Worm (Caenorhabditis elegans) whole organism, late embryonic: ENCODE measurements around the gene scl-11.

Experiments used
- C08G9.2 ChIP-seq: sonication (generic microtip); optimal IDR thresholded peaks from 2 replicates; lab custom pipeline; 2016; ENCODE audit warnings: mild to moderate bottlenecking, missing genetic modification characterization, moderate library complexity, missing compliant biosample characterization
- K02D7.2 ChIP-seq: sonication (generic microtip); optimal IDR thresholded peaks from 2 replicates; lab custom pipeline; 2017; ENCODE audit warnings: mild to moderate bottlenecking, missing genetic modification characterization, missing compliant biosample characterization
- K09A11.1 ChIP-seq: sonication (generic microtip); optimal IDR thresholded peaks from 2 replicates; lab custom pipeline; 2017; ENCODE audit warnings: antibody characterized with exemption, mild to moderate bottlenecking, missing genetic modification characterization, missing compliant biosample characterization; ENCODE audit not compliant: insufficient read depth
- T23F11.4 ChIP-seq: fragments of 200-800 bp; sonication (Bioruptor generic); optimal IDR thresholded peaks from 2 replicates; lab custom pipeline; 2018; ENCODE audit warnings: mild to moderate bottlenecking, missing genetic modification characterization, missing compliant biosample characterization
- ahr-1 ChIP-seq: sonication (generic microtip); optimal IDR thresholded peaks from 2 replicates; lab custom pipeline; 2016; ENCODE audit warnings: missing genetic modification characterization, missing compliant biosample characterization
- ceh-19 ChIP-seq: fragments of 200-800 bp; sonication (Bioruptor generic); optimal IDR thresholded peaks from 2 replicates; lab custom pipeline; 2018; ENCODE audit warnings: mild to moderate bottlenecking, missing genetic modification characterization, missing compliant biosample characterization
- ceh-2 ChIP-seq: sonication (generic microtip); optimal IDR thresholded peaks from 2 replicates; lab custom pipeline; 2016; ENCODE audit warnings: missing genotype, missing genetic modification characterization, missing compliant biosample characterization
- ceh-22 ChIP-seq: sonication (generic microtip); optimal IDR thresholded peaks from 2 replicates; lab custom pipeline; 2017; ENCODE audit warnings: missing biosample characterization, missing genetic modification characterization
- ceh-24 ChIP-seq: sonication (generic microtip); optimal IDR thresholded peaks from 2 replicates; lab custom pipeline; 2016; ENCODE audit warnings: mild to moderate bottlenecking, missing genetic modification characterization, missing compliant biosample characterization
- ceh-31 ChIP-seq: sonication (generic microtip); optimal IDR thresholded peaks from 2 replicates; lab custom pipeline; 2016; ENCODE audit warnings: missing genetic modification characterization, missing compliant biosample characterization
- ceh-34 ChIP-seq: sonication (generic microtip); optimal IDR thresholded peaks from 2 replicates; lab custom pipeline; 2016; ENCODE audit warnings: mild to moderate bottlenecking, missing genetic modification characterization, missing compliant biosample characterization
- ceh-45 ChIP-seq: fragments of 200-800 bp; sonication (Bioruptor generic); IDR thresholded peaks from 2 replicates; pipeline ENCODE4 v1.3.6; 2022; ENCODE audit warnings: missing genetic modification reagents, missing genetic modification characterization, missing compliant biosample characterization
- ceh-48 ChIP-seq: sonication (generic microtip); optimal IDR thresholded peaks from 2 replicates; lab custom pipeline; 2016; ENCODE audit warnings: missing genetic modification characterization, inconsistent platforms, missing compliant biosample characterization
- ceh-6 ChIP-seq: fragments of 200-800 bp; sonication (Bioruptor generic); optimal IDR thresholded peaks from 2 replicates; lab custom pipeline; 2018; ENCODE audit warnings: mild to moderate bottlenecking, missing genetic modification characterization, missing compliant biosample characterization
- ceh-9 ChIP-seq: sonication (generic microtip); optimal IDR thresholded peaks from 2 replicates; lab custom pipeline; 2016; ENCODE audit warnings: mild to moderate bottlenecking, missing genetic modification characterization, inconsistent platforms, missing compliant biosample characterization
- che-1 ChIP-seq: sonication (generic microtip); optimal IDR thresholded peaks from 2 replicates; lab custom pipeline; 2016; ENCODE audit warnings: mild to moderate bottlenecking, missing genetic modification characterization, missing compliant biosample characterization
- dve-1 ChIP-seq: sonication (generic microtip); optimal IDR thresholded peaks from 2 replicates; lab custom pipeline; 2017; ENCODE audit warnings: antibody characterized with exemption, mild to moderate bottlenecking, missing genetic modification characterization, missing compliant biosample characterization
- elt-2 ChIP-seq: sonication (generic microtip); optimal IDR thresholded peaks from 2 replicates; lab custom pipeline; 2016; ENCODE audit warnings: missing genetic modification reagents, missing genetic modification characterization, missing compliant biosample characterization
- elt-4 ChIP-seq: sonication (generic microtip); optimal IDR thresholded peaks from 2 replicates; lab custom pipeline; 2016; ENCODE audit warnings: missing genetic modification characterization, missing compliant biosample characterization
- ets-4 ChIP-seq: sonication (generic microtip); optimal IDR thresholded peaks from 2 replicates; lab custom pipeline; 2016; ENCODE audit warnings: missing genetic modification characterization, missing compliant biosample characterization
- fax-1 ChIP-seq: sonication (generic microtip); optimal IDR thresholded peaks from 2 replicates; lab custom pipeline; 2016; ENCODE audit warnings: missing genotype, missing genetic modification characterization, missing compliant biosample characterization
- fkh-10 ChIP-seq: fragments of 150-350 bp; optimal IDR thresholded peaks from 2 replicates; lab custom pipeline; 2014; ENCODE audit warnings: missing biosample characterization, missing genetic modification reagents, missing genetic modification characterization
- fkh-6 ChIP-seq: sonication (generic microtip); optimal IDR thresholded peaks from 2 replicates; lab custom pipeline; 2016; ENCODE audit warnings: missing genetic modification characterization, missing compliant biosample characterization
- hlh-13 ChIP-seq: fragments of 200-800 bp; sonication (Bioruptor generic); optimal IDR thresholded peaks from 2 replicates; lab custom pipeline; 2018; ENCODE audit warnings: mild to moderate bottlenecking, missing genetic modification characterization, missing compliant biosample characterization
- hlh-15 ChIP-seq: sonication (generic microtip); optimal IDR thresholded peaks from 2 replicates; lab custom pipeline; 2016; ENCODE audit warnings: missing genetic modification characterization, missing compliant biosample characterization
- hlh-30 ChIP-seq: sonication (generic microtip); optimal IDR thresholded peaks from 2 replicates; lab custom pipeline; 2017; ENCODE audit warnings: antibody characterized with exemption, missing genetic modification characterization, missing compliant biosample characterization; ENCODE audit not compliant: insufficient read depth
- hlh-6 ChIP-seq: sonication (generic microtip); optimal IDR thresholded peaks from 2 replicates; lab custom pipeline; 2016; ENCODE audit warnings: missing genotype, missing genetic modification characterization, missing compliant biosample characterization
- hlh-8 ChIP-seq: sonication (generic microtip); optimal IDR thresholded peaks from 2 replicates; lab custom pipeline; 2016; ENCODE audit warnings: missing genotype, missing genetic modification characterization, missing compliant biosample characterization
- lim-6 ChIP-seq: sonication (generic microtip); optimal IDR thresholded peaks from 2 replicates; lab custom pipeline; 2016; ENCODE audit warnings: missing genetic modification characterization, missing compliant biosample characterization
- lin-11 ChIP-seq: fragments of 200-800 bp; sonication (Bioruptor generic); optimal IDR thresholded peaks from 2 replicates; lab custom pipeline; 2018; ENCODE audit warnings: mild to moderate bottlenecking, missing genetic modification characterization, missing compliant biosample characterization
- madf-2 ChIP-seq: sonication (generic microtip); optimal IDR thresholded peaks from 2 replicates; lab custom pipeline; 2017; ENCODE audit warnings: missing genetic modification characterization, missing compliant biosample characterization
- mec-3 ChIP-seq: sonication (generic microtip); optimal IDR thresholded peaks from 2 replicates; lab custom pipeline; 2016; ENCODE audit warnings: borderline replicate concordance, missing genetic modification characterization, missing compliant biosample characterization
- nhr-232 ChIP-seq: sonication (generic microtip); optimal IDR thresholded peaks from 2 replicates; lab custom pipeline; 2016; ENCODE audit warnings: missing genetic modification characterization, missing compliant biosample characterization
- npax-4 ChIP-seq: sonication (generic microtip); optimal IDR thresholded peaks from 2 replicates; lab custom pipeline; 2016; ENCODE audit warnings: missing genetic modification characterization, missing compliant biosample characterization
- odd-2 ChIP-seq: sonication (generic microtip); optimal IDR thresholded peaks from 2 replicates; lab custom pipeline; 2017; ENCODE audit warnings: antibody characterized with exemption, mild to moderate bottlenecking, missing genetic modification characterization, missing compliant biosample characterization
- pat-9 ChIP-seq: fragments of 200-800 bp; sonication (Bioruptor generic); optimal IDR thresholded peaks from 2 replicates; lab custom pipeline; 2018; ENCODE audit warnings: mild to moderate bottlenecking, missing genetic modification characterization, moderate library complexity, missing compliant biosample characterization
- pax-1 ChIP-seq: fragments of 150-350 bp; optimal IDR thresholded peaks from 2 replicates; lab custom pipeline; 2014; ENCODE audit warnings: missing biosample characterization, missing genetic modification characterization
- pha-2 ChIP-seq: sonication (generic microtip); optimal IDR thresholded peaks from 2 replicates; lab custom pipeline; 2017; ENCODE audit warnings: mild to moderate bottlenecking, missing genetic modification characterization, missing compliant biosample characterization
- pha-4 ChIP-seq: fragments of 150-350 bp; optimal IDR thresholded peaks from 2 replicates; lab custom pipeline; 2018; ENCODE audit warnings: missing biosample characterization, missing genetic modification reagents, missing genetic modification characterization
- pqm-1 ChIP-seq: sonication (generic microtip); optimal IDR thresholded peaks from 2 replicates; lab custom pipeline; 2016; ENCODE audit warnings: missing genetic modification characterization, missing compliant biosample characterization
- pros-1 ChIP-seq: fragments of 150-350 bp; optimal IDR thresholded peaks from 2 replicates; lab custom pipeline; 2014; ENCODE audit warnings: missing biosample characterization, missing genetic modification reagents, missing genetic modification characterization
- ref-2 ChIP-seq: sonication (generic microtip); optimal IDR thresholded peaks from 2 replicates; lab custom pipeline; 2016; ENCODE audit warnings: missing genetic modification characterization, missing compliant biosample characterization
- rnt-1 ChIP-seq: sonication (generic microtip); optimal IDR thresholded peaks from 2 replicates; lab custom pipeline; 2016; ENCODE audit warnings: missing genetic modification characterization, missing compliant biosample characterization
- sdc-2 ChIP-seq: sonication (generic microtip); optimal IDR thresholded peaks from 2 replicates; lab custom pipeline; 2016; ENCODE audit warnings: missing genotype, missing genetic modification characterization, missing compliant biosample characterization
- sox-2 ChIP-seq: fragments of 200-800 bp; sonication (Bioruptor generic); IDR thresholded peaks from 2 replicates; pipeline ENCODE4 v1.3.6; 2022; ENCODE audit warnings: missing genetic modification reagents, missing genetic modification characterization, missing compliant biosample characterization
- syd-9 ChIP-seq: sonication (generic microtip); optimal IDR thresholded peaks from 2 replicates; lab custom pipeline; 2016; ENCODE audit warnings: mild to moderate bottlenecking, missing genetic modification characterization, moderate library complexity, missing compliant biosample characterization
- tbx-2 ChIP-seq: sonication (generic microtip); optimal IDR thresholded peaks from 2 replicates; lab custom pipeline; 2016; ENCODE audit warnings: missing genetic modification characterization, missing compliant biosample characterization
- unc-3 ChIP-seq, 2 experiments: fragments of 200-800 bp in 1 of 2; sonication (Bioruptor generic) in 1 of 2; sonication (generic microtip) in 1 of 2; conservative IDR thresholded peaks in 1 of 2; optimal IDR thresholded peaks in 1 of 2; 2 replicates each; pipeline versions ENCODE4 v1.3.6 to Lab custom; 2016 to 2022; ENCODE audit warnings: missing compliant biosample characterization in 2 of 2, missing genetic modification characterization in 2 of 2, missing genetic modification reagents in 1 of 2
- unc-55 ChIP-seq: sonication (generic microtip); optimal IDR thresholded peaks from 2 replicates; lab custom pipeline; 2017; ENCODE audit warnings: missing biosample characterization, missing genetic modification reagents, missing genetic modification characterization
- zip-5 ChIP-seq: sonication (generic microtip); optimal IDR thresholded peaks from 2 replicates; lab custom pipeline; 2016; ENCODE audit warnings: missing genetic modification characterization, missing compliant biosample characterization
- ztf-16 ChIP-seq: sonication (generic microtip); optimal IDR thresholded peaks from 2 replicates; lab custom pipeline; 2017; ENCODE audit warnings: missing genetic modification characterization, missing compliant biosample characterization

Gene scl-11

DNA sequence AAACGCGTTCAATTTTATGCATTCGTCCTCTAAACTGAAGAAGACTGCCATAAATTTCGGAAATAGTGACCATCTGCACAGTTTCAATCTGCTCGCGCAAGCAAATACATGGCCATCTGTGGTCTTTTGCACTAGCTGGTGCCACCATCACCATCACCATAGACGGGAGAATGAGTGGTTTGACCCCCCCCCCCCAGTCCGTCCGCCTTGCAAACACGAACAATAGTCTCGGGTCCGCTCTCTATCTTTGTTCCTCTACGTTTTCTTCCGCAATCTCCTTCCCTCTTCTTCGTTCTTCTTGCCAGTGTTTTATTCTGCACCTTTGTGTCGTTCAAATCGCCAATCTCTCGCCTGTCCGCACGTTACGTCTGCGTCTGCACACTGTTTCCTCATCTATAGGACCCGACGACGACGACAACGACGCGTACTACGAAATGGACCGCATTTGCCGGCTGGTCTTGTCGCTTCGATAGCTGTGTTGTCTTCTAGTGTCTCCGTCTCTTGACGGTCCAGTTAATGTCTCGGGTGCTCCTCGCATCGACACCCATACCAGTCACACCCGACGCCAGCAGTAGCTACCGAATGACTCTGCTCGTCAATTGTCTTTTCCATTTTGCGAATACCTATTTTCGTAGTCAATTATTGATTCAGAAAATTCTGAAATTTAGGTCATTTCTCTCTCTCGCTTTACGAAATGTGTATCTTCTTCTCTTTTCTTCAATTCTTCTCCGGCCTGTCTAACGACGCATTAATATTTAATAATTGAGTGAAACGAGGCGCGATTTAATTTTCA lies 21.3 kb upstream of the scl-11 start:
- TF ChIP-seq elt-4 (tag; lab: Kevin White, UChicago) (no peak), ceh-45 (no peak), sox-2 (GFP tag; lab: Robert Waterston, UW) (peak; percentile 80), ceh-19 (peak; percentile 71), hlh-8 (tag; lab: Kevin White, UChicago) (no peak), nhr-232 (tag; lab: Kevin White, UChicago) (no peak), unc-3 (GFP tag; conservative IDR thresholded peaks at IDR 0.05; lab: Robert Waterston, UW) (no peak), unc-3 (tag; optimal IDR thresholded peaks at IDR 0.05; lab: Kevin White, UChicago) (no peak), hlh-6 (tag; lab: Kevin White, UChicago) (peak; percentile 66), ceh-9 (tag; lab: Kevin White, UChicago) (no peak), lin-11 (tag; lab: Kevin White, UChicago) (no peak), pha-2 (tag; lab: Kevin White, UChicago) (no peak), pha-4 (tag; lab: Kevin White, UChicago) (no peak), hlh-30 (peak; percentile 11), ceh-48 (tag; lab: Kevin White, UChicago) (no peak), ceh-31 (tag; lab: Kevin White, UChicago) (peak; percentile 83), pqm-1 (tag; lab: Kevin White, UChicago) (no peak), zip-5 (tag; lab: Kevin White, UChicago) (no peak), ceh-22 (no peak), che-1 (tag; lab: Kevin White, UChicago) (peak; percentile 32), ceh-2 (tag; lab: Kevin White, UChicago) (peak; percentile 16), pat-9 (tag; lab: Kevin White, UChicago) (no peak), sdc-2 (tag; lab: Kevin White, UChicago) (peak; percentile 49), unc-55 (GFP tag; lab: Kevin White, UChicago) (peak; percentile 11), ahr-1 (tag; lab: Kevin White, UChicago) (no peak), syd-9 (tag; lab: Kevin White, UChicago) (no peak), fkh-6 (tag; lab: Kevin White, UChicago) (no peak), npax-4 (tag; lab: Kevin White, UChicago) (no peak), ceh-24 (tag; lab: Kevin White, UChicago) (no peak), dve-1 (tag; lab: Kevin White, UChicago) (peak; percentile 47), T23F11.4 (GFP tag; lab: Kevin White, UChicago) (no peak), fkh-10 (GFP tag; lab: Kevin White, UChicago) (no peak), ztf-16 (tag; lab: Kevin White, UChicago) (no peak), ref-2 (peak; percentile 59), pros-1 (tag; lab: Kevin White, UChicago) (no peak), tbx-2 (tag; lab: Kevin White, UChicago) (peak; percentile 35), K09A11.1 (tag; lab: Kevin White, UChicago) (no peak), mec-3 (tag; lab: Kevin White, UChicago) (no peak), ceh-6 (GFP tag; lab: Kevin White, UChicago) (no peak), elt-2 (tag; lab: Kevin White, UChicago) (peak; percentile 1), ceh-34 (tag; lab: Kevin White, UChicago) (peak; percentile 41), ets-4 (tag; lab: Kevin White, UChicago) (no peak), C08G9.2 (tag; lab: Kevin White, UChicago) (peak; percentile 33), hlh-13 (GFP tag; lab: Kevin White, UChicago) (no peak), hlh-15 (no peak), lim-6 (tag; lab: Kevin White, UChicago) (no peak), madf-2 (tag; lab: Kevin White, UChicago) (peak; percentile 41), pax-1 (tag; lab: Kevin White, UChicago) (no peak), fax-1 (tag; lab: Kevin White, UChicago) (peak; percentile 40), rnt-1 (tag; lab: Kevin White, UChicago) (peak; percentile 45), odd-2 (tag; lab: Kevin White, UChicago) (no peak), K02D7.2 (tag; lab: Kevin White, UChicago) (no peak)
